Worm (Caenorhabditis elegans) whole organism, young adult: ENCODE measurements around the gene cutl-26.

Experiments
- T26A5.8 ChIP-seq: sonication (generic microtip); optimal IDR thresholded peaks from 2 replicates; lab custom pipeline; 2016; ENCODE audit warnings: missing genetic modification characterization, missing compliant biosample characterization
- Y53G8AR.9 ChIP-seq: fragments of 200-800 bp; sonication (Bioruptor generic); conservative IDR thresholded peaks from 2 replicates; pipeline ENCODE4 v1.3.6; 2022; ENCODE audit warnings: missing genetic modification reagents, missing genetic modification characterization, missing compliant biosample characterization
- akir-1 ChIP-seq: fragments of 200-800 bp; sonication (Bioruptor generic); optimal IDR thresholded peaks from 2 replicates; lab custom pipeline; 2018; ENCODE audit warnings: mild to moderate bottlenecking, missing genetic modification characterization, moderate library complexity, missing compliant biosample characterization
- attf-5 ChIP-seq: fragments of 200-800 bp; sonication (Bioruptor generic); optimal IDR thresholded peaks from 2 replicates; lab custom pipeline; 2018; ENCODE audit warnings: mild to moderate bottlenecking, missing genetic modification characterization, missing compliant biosample characterization
- dpff-1 ChIP-seq: sonication (generic microtip); optimal IDR thresholded peaks from 2 replicates; lab custom pipeline; 2017; ENCODE audit warnings: mild to moderate bottlenecking, missing genetic modification characterization, missing compliant biosample characterization
- dpl-1 ChIP-seq: fragments of 150-350 bp; optimal IDR thresholded peaks from 2 replicates; lab custom pipeline; 2014; ENCODE audit warnings: missing biosample characterization, missing genetic modification reagents, missing genetic modification characterization
- lin-35 ChIP-seq, 3 experiments: fragments of 150-350 bp in 2 of 3; sonication (generic microtip) in 1 of 3; optimal IDR thresholded peaks; 2 replicates each; lab custom pipeline; 2014 to 2018; ENCODE audit warnings: missing biosample characterization in 3 of 3, missing genetic modification characterization in 3 of 3, missing genetic modification reagents in 3 of 3
- madf-3 ChIP-seq: fragments of 200-800 bp; sonication (Bioruptor generic); IDR thresholded peaks from 2 replicates; pipeline ENCODE4 v1.3.6; 2022; ENCODE audit warnings: missing genetic modification reagents, missing genetic modification characterization, missing compliant biosample characterization
- mes-4 ChIP-seq: sonication (generic microtip); optimal IDR thresholded peaks from 2 replicates; lab custom pipeline; 2016; ENCODE audit warnings: missing genotype, missing genetic modification characterization, missing compliant biosample characterization
- nfya-1 ChIP-seq: sonication (generic microtip); optimal IDR thresholded peaks from 2 replicates; lab custom pipeline; 2017; ENCODE audit warnings: antibody characterized with exemption, missing compliant biosample characterization, missing genetic modification characterization, borderline replicate concordance; ENCODE audit not compliant: insufficient read depth
- nfyb-1 ChIP-seq: fragments of 200-800 bp; sonication (Bioruptor generic); IDR thresholded peaks from 2 replicates; pipeline ENCODE4 v1.3.6; 2022; ENCODE audit warnings: missing genetic modification reagents, missing genetic modification characterization, missing compliant biosample characterization
- sea-2 ChIP-seq: fragments of 200-800 bp; sonication (Bioruptor generic); IDR thresholded peaks from 2 replicates; pipeline ENCODE4 v1.3.6; 2022; ENCODE audit warnings: missing genetic modification characterization, missing compliant biosample characterization
- snpc-4 ChIP-seq, 5 experiments: fragments of 150-350 bp in 1 of 5; sonication (generic microtip) in 4 of 5; optimal IDR thresholded peaks; 2 replicates each; lab custom pipeline; 2014 to 2018; ENCODE audit warnings: missing genetic modification characterization in 5 of 5, missing biosample characterization in 3 of 5, antibody characterized with exemption in 2 of 5, mild to moderate bottlenecking in 2 of 5, missing compliant biosample characterization in 2 of 5, missing genotype in 2 of 5, moderate library complexity in 2 of 5, missing genetic modification reagents in 1 of 5
- ztf-26 ChIP-seq: sonication (generic microtip); optimal IDR thresholded peaks from 2 replicates; lab custom pipeline; 2017; ENCODE audit warnings: missing genetic modification characterization, missing compliant biosample characterization

DNA sequence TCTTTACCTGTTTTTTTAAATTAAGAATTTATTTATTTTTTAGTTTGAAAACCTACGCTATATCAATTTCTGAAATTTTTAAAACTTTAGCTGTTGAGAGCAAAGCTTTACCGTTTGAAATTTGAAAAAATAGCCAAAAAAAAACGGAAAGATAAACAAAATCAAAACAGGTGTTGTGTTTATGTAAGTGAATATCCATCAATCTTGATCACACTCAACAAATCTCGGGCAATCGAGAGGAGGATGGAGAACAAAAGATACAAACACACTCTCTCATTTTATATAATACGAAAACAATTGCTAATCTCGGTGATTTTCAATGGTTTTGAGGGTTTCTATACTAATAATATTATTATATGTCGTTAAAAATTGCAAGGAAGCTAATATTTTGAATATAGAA, 45.9 kb downstream of the cutl-26 start:
- TF ChIP-seq akir-1 (no peak), lin-35 (GFP tag; optimal IDR thresholded peaks at IDR 0.05; lab: Kevin White, UChicago) (no peak), sea-2 (no peak), snpc-4 (GFP tag; optimal IDR thresholded peaks at IDR 0.05; lab: Kevin White, UChicago) (no peak), snpc-4 (tag; optimal IDR thresholded peaks at IDR 0.05; lab: Kevin White, UChicago) (no peak), mes-4 (tag; lab: Kevin White, UChicago) (no peak), attf-5 (GFP tag; lab: Kevin White, UChicago) (no peak), nfyb-1 (GFP tag; lab: Robert Waterston, UW) (no peak), nfya-1 (tag; lab: Kevin White, UChicago) (no peak), madf-3 (GFP tag; lab: Robert Waterston, UW) (no peak), dpff-1 (tag; lab: Kevin White, UChicago) (no peak), Y53G8AR.9 (GFP tag; lab: Robert Waterston, UW) (no peak), dpl-1 (no peak), T26A5.8 (tag; lab: Kevin White, UChicago) (no peak), ztf-26 (no peak)
